Fruit fly (Drosophila melanogaster): Measurements from ENCODE around the gene TP53INP.

The TP53INP gene

dm6 chr3L:4426581-4426980, 19.8 kb downstream of the TP53INP start:
- TF ChIP-seq CG33017 (tag; optimal IDR thresholded peaks at IDR 0.05) (no peak), tj (GFP tag; optimal IDR thresholded peaks at IDR 0.05) (no peak), toe (GFP tag; optimal IDR thresholded peaks at IDR 0.05) (no peak), ovo (GFP tag; optimal IDR thresholded peaks at IDR 0.05) (no peak), kay (GFP tag; ENCODE audit: borderline replicate concordance) (no peak), CG5204 (GFP tag; optimal IDR thresholded peaks at IDR 0.05) (no peak), CG7045 (GFP tag; optimal IDR thresholded peaks at IDR 0.05) (no peak), bab1 (GFP tag; optimal IDR thresholded peaks at IDR 0.05) (no peak), cic (GFP tag; optimal IDR thresholded peaks at IDR 0.05) (no peak), CG11617 (GFP tag; optimal IDR thresholded peaks at IDR 0.05) (no peak), Mnt (GFP tag; optimal IDR thresholded peaks at IDR 0.05) (no peak), CG14711 (tag; optimal IDR thresholded peaks at IDR 0.05) (no peak), Crg-1 (GFP tag; optimal IDR thresholded peaks at IDR 0.05) (no peak), pad (GFP tag; optimal IDR thresholded peaks at IDR 0.05) (no peak), CG1620 (GFP tag; optimal IDR thresholded peaks at IDR 0.05) (no peak), Clk (GFP tag; optimal IDR thresholded peaks at IDR 0.05) (no peak), cnc (optimal IDR thresholded peaks at IDR 0.05) (no peak)

dm6 chr3L:4428918-4429546, 22.3 kb downstream of the TP53INP start, which contains the start of gene nAChRbeta1:
Gene nAChRbeta1 (plus strand): TSS chr3L:4429349.
- TF ChIP-seq CG14711 (tag; optimal IDR thresholded peaks at IDR 0.05) (peak; percentile 80), CG12768 (GFP tag; optimal IDR thresholded peaks at IDR 0.05) (no peak), ovo (GFP tag; optimal IDR thresholded peaks at IDR 0.05) (no peak)

- TF ChIP-seq kay (GFP tag; ENCODE audit: borderline replicate concordance) (no peak), CG11617 (GFP tag; optimal IDR thresholded peaks at IDR 0.05) (no peak), ovo (GFP tag; optimal IDR thresholded peaks at IDR 0.05) (no peak), pad (GFP tag; optimal IDR thresholded peaks at IDR 0.05) (no peak), CG33017 (tag; optimal IDR thresholded peaks at IDR 0.05) (no peak), CG5204 (GFP tag; optimal IDR thresholded peaks at IDR 0.05) (no peak), Hr96 (GFP tag; optimal IDR thresholded peaks at IDR 0.05) (no peak), Crg-1 (GFP tag; optimal IDR thresholded peaks at IDR 0.05) (no peak), toe (GFP tag; optimal IDR thresholded peaks at IDR 0.05) (no peak), CG7101 (tag; optimal IDR thresholded peaks at IDR 0.05) (no peak)
These were observed 23.6 kb downstream of the TP53INP start for dm6 chr3L:4430331-4430730.

dm6 chr3L:4431111-4431730, 24.5 kb downstream of the TP53INP start:
- TF ChIP-seq tj (GFP tag; optimal IDR thresholded peaks at IDR 0.05) (no peak), CG14711 (tag; optimal IDR thresholded peaks at IDR 0.05) (no peak), Crg-1 (GFP tag; optimal IDR thresholded peaks at IDR 0.05) (no peak)

dm6 chr3L:4436421-4436820, 29.7 kb downstream of the TP53INP start, which contains the start of gene CG15021:
Gene CG15021 (plus strand): TSS chr3L:4436721.
- TF ChIP-seq tj (GFP tag; optimal IDR thresholded peaks at IDR 0.05) (no peak), ovo (GFP tag; optimal IDR thresholded peaks at IDR 0.05) (no peak), cic (GFP tag; optimal IDR thresholded peaks at IDR 0.05) (no peak), CG12768 (GFP tag; optimal IDR thresholded peaks at IDR 0.05) (no peak), CG7101 (tag; optimal IDR thresholded peaks at IDR 0.05) (no peak), CG33017 (tag; optimal IDR thresholded peaks at IDR 0.05) (no peak), toe (GFP tag; optimal IDR thresholded peaks at IDR 0.05) (no peak), bab1 (GFP tag; optimal IDR thresholded peaks at IDR 0.05) (no peak), kay (GFP tag; ENCODE audit: borderline replicate concordance) (no peak), pad (GFP tag; optimal IDR thresholded peaks at IDR 0.05) (no peak), Clk (GFP tag; optimal IDR thresholded peaks at IDR 0.05) (no peak), CG5204 (GFP tag; optimal IDR thresholded peaks at IDR 0.05) (no peak), CG11617 (GFP tag; optimal IDR thresholded peaks at IDR 0.05) (no peak), CG7045 (GFP tag; optimal IDR thresholded peaks at IDR 0.05) (no peak), cnc (optimal IDR thresholded peaks at IDR 0.05) (no peak), CG1620 (GFP tag; optimal IDR thresholded peaks at IDR 0.05) (no peak), Crg-1 (GFP tag; optimal IDR thresholded peaks at IDR 0.05) (no peak), Hr96 (GFP tag; optimal IDR thresholded peaks at IDR 0.05) (no peak), Mnt (GFP tag; optimal IDR thresholded peaks at IDR 0.05) (no peak)

dm6 chr3L:4440153-4440552, 33.4 kb downstream of the TP53INP start:
- no peak for TF ChIP-seq bab1 (GFP tag; optimal IDR thresholded peaks at IDR 0.05)
- TF ChIP-seq CG11617 (GFP tag; optimal IDR thresholded peaks at IDR 0.05) = no peak
- TF ChIP-seq cic (GFP tag; optimal IDR thresholded peaks at IDR 0.05) = no peak
- TF ChIP-seq tj (GFP tag; optimal IDR thresholded peaks at IDR 0.05) = no peak
- TF ChIP-seq cnc (optimal IDR thresholded peaks at IDR 0.05) = no peak
- TF ChIP-seq CG7101 (tag; optimal IDR thresholded peaks at IDR 0.05) = no peak
- no peak for TF ChIP-seq Clk (GFP tag; optimal IDR thresholded peaks at IDR 0.05)
- TF ChIP-seq CG1620 (GFP tag; optimal IDR thresholded peaks at IDR 0.05) = no peak
- TF ChIP-seq Mnt (GFP tag; optimal IDR thresholded peaks at IDR 0.05) = no peak
- TF ChIP-seq Crg-1 (GFP tag; optimal IDR thresholded peaks at IDR 0.05) = no peak
- TF ChIP-seq CG5204 (GFP tag; optimal IDR thresholded peaks at IDR 0.05) = no peak
- TF ChIP-seq CG14711 (tag; optimal IDR thresholded peaks at IDR 0.05) = no peak

- TF ChIP-seq Mnt (GFP tag; optimal IDR thresholded peaks at IDR 0.05) (no peak), kay (GFP tag; ENCODE audit: borderline replicate concordance) (no peak), ovo (GFP tag; optimal IDR thresholded peaks at IDR 0.05) (no peak), CG11617 (GFP tag; optimal IDR thresholded peaks at IDR 0.05) (no peak), toe (GFP tag; optimal IDR thresholded peaks at IDR 0.05) (no peak), Hr96 (GFP tag; optimal IDR thresholded peaks at IDR 0.05) (no peak)
These were observed 35.4 kb downstream of the TP53INP start for dm6 chr3L:4442168-4442567.
